Worm (Caenorhabditis elegans): Measurements from ENCODE around the gene rfc-3.

The rfc-3 gene

ce11 chrIV:13080185-13080584 lies 15.4 kb upstream of the rfc-3 start:
- TF ChIP-seq nhr-23 (tag; optimal IDR thresholded peaks at IDR 0.05) (peak; percentile 63), lsy-12 (tag; optimal IDR thresholded peaks at IDR 0.05) (no peak), pha-4 (tag; optimal IDR thresholded peaks at IDR 0.05) (no peak), ceh-82 (tag; optimal IDR thresholded peaks at IDR 0.05) (no peak), elt-3 (tag; optimal IDR thresholded peaks at IDR 0.05) (peak in 1 of 3 experiments; percentile 12), hmg-11 (tag; optimal IDR thresholded peaks at IDR 0.05) (no peak), aly-2 (tag; optimal IDR thresholded peaks at IDR 0.05) (no peak), daf-12 (tag; optimal IDR thresholded peaks at IDR 0.05) (no peak), egl-5 (tag; optimal IDR thresholded peaks at IDR 0.05) (no peak), nhr-25 (tag; optimal IDR thresholded peaks at IDR 0.05) (peak; percentile 30), ama-1 (optimal IDR thresholded peaks at IDR 0.05) (peak; percentile 24), ztf-11 (tag; optimal IDR thresholded peaks at IDR 0.05) (no peak), nfya-1 (tag; optimal IDR thresholded peaks at IDR 0.05; ENCODE audit: insufficient read depth) (peak; percentile 18), nhr-67 (tag; optimal IDR thresholded peaks at IDR 0.05) (no peak), nhr-76 (tag; optimal IDR thresholded peaks at IDR 0.05) (no peak), nhr-43 (tag; optimal IDR thresholded peaks at IDR 0.05; ENCODE audit: poor library complexity, severe bottlenecking) (peak; percentile 57), nhr-11 (tag; optimal IDR thresholded peaks at IDR 0.05) (peak; percentile 34), fos-1 (tag; optimal IDR thresholded peaks at IDR 0.05) (no peak), nhr-77 (tag; optimal IDR thresholded peaks at IDR 0.05) (no peak), eor-1 (tag; optimal IDR thresholded peaks at IDR 0.05) (no peak)

ce11 chrIV:13080861-13081260 lies 14.7 kb upstream of the rfc-3 start:
- TF ChIP-seq nhr-43 (tag; optimal IDR thresholded peaks at IDR 0.05; ENCODE audit: poor library complexity, severe bottlenecking) (no peak), nhr-25 (tag; optimal IDR thresholded peaks at IDR 0.05) (peak; percentile 7)

- TF ChIP-seq ceh-9 (tag; optimal IDR thresholded peaks at IDR 0.05) = no peak
- peak; percentile 61 for TF ChIP-seq ama-1 (optimal IDR thresholded peaks at IDR 0.05)
- TF ChIP-seq nhr-25 (tag; optimal IDR thresholded peaks at IDR 0.05) = peak; percentile 38
- no peak for TF ChIP-seq sea-2 (GFP tag; optimal IDR thresholded peaks at IDR 0.05)
- no peak for TF ChIP-seq tbx-2 (tag; optimal IDR thresholded peaks at IDR 0.05)
- peak; percentile 6 for TF ChIP-seq nhr-23 (tag; optimal IDR thresholded peaks at IDR 0.05)
Measured at ce11 chrIV:13082106-13082505, 13.5 kb upstream of the rfc-3 start.

- peak; percentile 86 for TF ChIP-seq ama-1 (optimal IDR thresholded peaks at IDR 0.05)
- peak; percentile 3 for TF ChIP-seq nhr-25 (tag; optimal IDR thresholded peaks at IDR 0.05)
- peak; percentile 45 for TF ChIP-seq lsy-12 (tag; optimal IDR thresholded peaks at IDR 0.05)
- TF ChIP-seq egl-5 (tag; optimal IDR thresholded peaks at IDR 0.05) = no peak
- peak; percentile 55 for TF ChIP-seq ztf-4 (tag; optimal IDR thresholded peaks at IDR 0.05)
- peak in 1 of 3 experiments; percentile 38 for TF ChIP-seq elt-3 (tag; optimal IDR thresholded peaks at IDR 0.05)
- no peak for TF ChIP-seq ZK546.5 (tag; optimal IDR thresholded peaks at IDR 0.05)
- peak; percentile 24 for TF ChIP-seq pha-4 (tag; optimal IDR thresholded peaks at IDR 0.05)
- peak; percentile 82 for TF ChIP-seq nhr-43 (tag; optimal IDR thresholded peaks at IDR 0.05; ENCODE audit: poor library complexity, severe bottlenecking)
Measured at ce11 chrIV:13082836-13083763, 12.5 kb upstream of the rfc-3 start.

ce11 chrIV:13085675-13086074 lies 9.9 kb upstream of the rfc-3 start:
- TF ChIP-seq daf-12 (tag; optimal IDR thresholded peaks at IDR 0.05) = no peak
- TF ChIP-seq pha-4 (tag; optimal IDR thresholded peaks at IDR 0.05) = peak; percentile 17

ce11 chrIV:13086705-13087104 lies 8.9 kb upstream of the rfc-3 start, which contains the start of gene spin-2:
Gene spin-2, plus strand, starts transcription at chrIV:13087005.
- TF ChIP-seq snpc-4 (tag; optimal IDR thresholded peaks at IDR 0.05) (no peak), unc-39 (tag; optimal IDR thresholded peaks at IDR 0.05) (no peak), lin-15B (tag; optimal IDR thresholded peaks at IDR 0.05) (no peak)

All from whole organism, L3 larva.